Worm (Caenorhabditis elegans): ENCODE measurements around the gene F26D10.13.

- TF ChIP-seq alr-1 (tag; optimal IDR thresholded peaks at IDR 0.05; ENCODE audit: borderline replicate concordance) (no peak), elt-3 (tag; optimal IDR thresholded peaks at IDR 0.05) (no peak), nhr-77 (tag; optimal IDR thresholded peaks at IDR 0.05) (no peak), rnt-1 (tag; optimal IDR thresholded peaks at IDR 0.05) (peak; percentile 37), jun-1 (tag; optimal IDR thresholded peaks at IDR 0.05) (no peak), fos-1 (tag; optimal IDR thresholded peaks at IDR 0.05) (peak; percentile 5), nhr-12 (tag; optimal IDR thresholded peaks at IDR 0.05) (no peak), lsy-2 (tag; optimal IDR thresholded peaks at IDR 0.05) (peak in 1 of 2 experiments; percentile 64), nhr-71 (tag; optimal IDR thresholded peaks at IDR 0.05) (peak; percentile 53), xbp-1 (tag; optimal IDR thresholded peaks at IDR 0.05) (peak; percentile 10), pqm-1 (tag; optimal IDR thresholded peaks at IDR 0.05) (no peak), egl-27 (tag; optimal IDR thresholded peaks at IDR 0.05) (no peak), mab-9 (GFP tag; IDR thresholded peaks at IDR 0.05) (no peak)
These were observed 4.0 kb upstream of the F26D10.13 start for ce11 chrIV:17268628-17269027.
